Worm (Caenorhabditis elegans): Measurements from ENCODE around the gene mfsd-10.

The mfsd-10 gene

DNA sequence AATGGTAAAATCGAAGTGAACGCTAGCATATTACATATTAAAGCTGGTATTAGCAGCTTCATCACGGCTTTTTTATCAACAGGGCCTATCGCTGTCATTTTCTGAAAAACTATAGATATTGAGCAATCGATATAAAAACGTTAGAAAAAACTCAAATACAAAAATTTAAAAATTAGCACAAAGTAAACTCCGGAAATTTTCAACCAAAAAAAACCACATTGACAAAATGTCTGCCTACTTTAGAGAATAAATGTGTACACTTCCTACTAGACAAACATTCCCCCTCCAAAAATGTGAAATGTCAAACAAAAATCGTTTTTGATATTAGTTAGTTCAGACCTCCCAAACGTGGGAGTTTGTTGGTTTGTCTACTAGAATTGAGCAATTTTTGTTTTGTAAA is at the start of gene mfsd-10:
Gene mfsd-10, minus strand, starts transcription at position 101 of the 400 bp plus-strand sequence.
- no peak for TF ChIP-seq egl-27 (tag; optimal IDR thresholded peaks at IDR 0.05)
- TF ChIP-seq dpl-1 (GFP tag; optimal IDR thresholded peaks at IDR 0.05), result no peak
- no peak for TF ChIP-seq nhr-28 (tag; optimal IDR thresholded peaks at IDR 0.05)
- TF ChIP-seq xbp-1 (tag; optimal IDR thresholded peaks at IDR 0.05), result no peak
- no peak for TF ChIP-seq isw-1 (GFP tag; IDR thresholded peaks at IDR 0.05)
- TF ChIP-seq nhr-76 (tag; optimal IDR thresholded peaks at IDR 0.05), result no peak
- TF ChIP-seq ces-1 (GFP tag; optimal IDR thresholded peaks at IDR 0.05), result no peak
- TF ChIP-seq mep-1 (tag; optimal IDR thresholded peaks at IDR 0.05), result no peak
- no peak for TF ChIP-seq nhr-90 (tag; optimal IDR thresholded peaks at IDR 0.05; ENCODE audit: poor library complexity)
- no peak for TF ChIP-seq swsn-7 (tag; optimal IDR thresholded peaks at IDR 0.05)
- no peak for TF ChIP-seq nhr-84 (tag; optimal IDR thresholded peaks at IDR 0.05)
- no peak for TF ChIP-seq ztf-11 (tag; optimal IDR thresholded peaks at IDR 0.05)
- no peak for TF ChIP-seq zag-1 (tag; optimal IDR thresholded peaks at IDR 0.05)
- TF ChIP-seq ceh-90 (tag; optimal IDR thresholded peaks at IDR 0.05), result no peak
- no peak for TF ChIP-seq sup-37 (GFP tag; optimal IDR thresholded peaks at IDR 0.05)
- no peak for TF ChIP-seq nhr-85 (tag)
- no peak for TF ChIP-seq efl-3 (GFP tag; optimal IDR thresholded peaks at IDR 0.05)
- no peak for TF ChIP-seq unc-130 (tag; optimal IDR thresholded peaks at IDR 0.05)
- TF ChIP-seq C16A3.4 (tag; optimal IDR thresholded peaks at IDR 0.05), result no peak
- TF ChIP-seq pax-3 (tag; optimal IDR thresholded peaks at IDR 0.05), result no peak

DNA sequence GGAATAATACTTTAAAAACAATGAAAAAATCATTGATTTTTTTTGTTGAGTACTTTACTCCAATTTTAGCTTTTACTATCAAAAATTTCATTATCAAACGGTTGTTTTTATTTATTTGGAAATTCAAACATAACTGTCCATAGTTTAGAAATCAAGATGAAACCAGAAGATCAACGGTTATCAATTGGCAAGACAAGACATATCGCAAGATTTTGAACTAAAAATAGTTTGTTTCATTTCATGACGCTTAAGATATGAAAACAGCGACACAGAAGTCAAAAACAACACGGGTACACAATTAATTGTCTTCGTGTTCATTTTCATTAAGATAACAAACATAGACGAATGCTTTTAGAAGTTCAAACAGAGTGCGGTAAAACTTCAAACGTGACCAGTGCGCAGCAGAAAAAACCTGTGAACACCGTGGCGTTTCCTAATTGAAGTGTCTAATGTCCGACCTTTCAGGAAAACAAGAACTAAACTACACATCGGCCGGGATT is 49.1 kb upstream of the mfsd-10 start:
- TF ChIP-seq efl-1 (optimal IDR thresholded peaks at IDR 0.05) (no peak), efl-1 (GFP tag; optimal IDR thresholded peaks at IDR 0.05 in 1 of 2) (peak in 1 of 2 experiments; percentile 68), unc-98 (GFP tag; IDR thresholded peaks at IDR 0.05) (no peak), ces-1 (GFP tag; optimal IDR thresholded peaks at IDR 0.05) (no peak), lin-14 (GFP tag; optimal IDR thresholded peaks at IDR 0.05) (peak; percentile 8), nhr-85 (tag) (peak; percentile 54), zag-1 (tag; optimal IDR thresholded peaks at IDR 0.05) (no peak), nhr-71 (tag; optimal IDR thresholded peaks at IDR 0.05) (peak; percentile 14), Y116A8C.19 (tag; optimal IDR thresholded peaks at IDR 0.05; ENCODE audit: borderline replicate concordance) (no peak), sptf-1 (tag; optimal IDR thresholded peaks at IDR 0.05) (no peak), elt-3 (tag; optimal IDR thresholded peaks at IDR 0.05) (peak in 1 of 6 experiments; percentile 51)

ce11 chrX:17413868-17414267 is 45.4 kb upstream of the mfsd-10 start, which contains the start of gene crb-1:
TSS of gene crb-1 (minus strand) at chrX:17414014.
- TF ChIP-seq sptf-1 (tag; optimal IDR thresholded peaks at IDR 0.05) (no peak), egl-13 (tag; optimal IDR thresholded peaks at IDR 0.05) (no peak), rnt-1 (tag; optimal IDR thresholded peaks at IDR 0.05) (no peak), jun-1 (tag; optimal IDR thresholded peaks at IDR 0.05) (no peak), lin-15B (tag; optimal IDR thresholded peaks at IDR 0.05) (no peak), nhr-11 (tag; optimal IDR thresholded peaks at IDR 0.05) (no peak), nhr-77 (tag; optimal IDR thresholded peaks at IDR 0.05) (no peak), ztf-4 (tag; optimal IDR thresholded peaks at IDR 0.05) (no peak), nhr-47 (tag; optimal IDR thresholded peaks at IDR 0.05) (no peak), mdl-1 (tag; optimal IDR thresholded peaks at IDR 0.05) (no peak), unc-62 (GFP tag; optimal IDR thresholded peaks at IDR 0.05) (no peak), irx-1 (tag; optimal IDR thresholded peaks at IDR 0.05) (no peak), egl-27 (tag; optimal IDR thresholded peaks at IDR 0.05) (no peak), C16A3.4 (tag; optimal IDR thresholded peaks at IDR 0.05) (no peak)

DNA sequence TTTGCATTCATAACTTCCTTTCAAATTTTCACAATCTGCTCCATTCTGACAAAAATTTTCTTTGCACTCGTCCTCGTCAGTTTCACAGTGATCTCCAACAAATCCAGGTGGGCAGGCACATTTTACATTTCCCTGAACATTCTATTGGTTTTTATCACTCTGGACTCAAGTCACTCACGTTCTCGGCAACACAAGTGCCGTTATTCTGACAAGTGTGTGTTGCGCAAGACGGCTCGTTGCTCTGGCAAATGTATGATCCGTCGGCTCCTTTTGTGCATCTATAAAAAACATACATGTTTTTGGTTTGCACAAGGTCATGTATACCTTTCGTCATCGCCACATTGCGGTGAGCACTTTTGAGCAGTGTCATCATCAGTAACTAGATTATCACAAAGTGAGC is 44.2 kb upstream of the mfsd-10 start:
- TF ChIP-seq ces-1 (GFP tag; optimal IDR thresholded peaks at IDR 0.05) (no peak), sptf-1 (tag; optimal IDR thresholded peaks at IDR 0.05) (no peak), efl-1 (optimal IDR thresholded peaks at IDR 0.05) (no peak), efl-1 (GFP tag; optimal IDR thresholded peaks at IDR 0.05 in 1 of 2) (peak in 1 of 2 experiments; percentile 91), unc-62 (GFP tag; optimal IDR thresholded peaks at IDR 0.05) (no peak), nhr-76 (tag; optimal IDR thresholded peaks at IDR 0.05) (no peak), unc-86 (tag; optimal IDR thresholded peaks at IDR 0.05) (no peak)
